Worm (Caenorhabditis elegans) whole organism, L4 larva: ENCODE results near the gene Y105C5A.1273.
"Not testable (repeated sequence)": the region's sequence is repeated elsewhere in the genome, so short reads cannot be mapped to it uniquely, and the experiment has no call there.

Experiments used
- T20F7.1 ChIP-seq: fragments of 200-800 bp; sonication (Bioruptor generic); optimal IDR thresholded peaks from 2 replicates; lab custom pipeline; 2018; ENCODE audit warnings: mild to moderate bottlenecking, missing genetic modification characterization, missing compliant biosample characterization
- pqm-1 ChIP-seq: sonication (generic microtip); optimal IDR thresholded peaks from 2 replicates; lab custom pipeline; 2017; ENCODE audit warnings: missing biosample characterization, missing genetic modification characterization

DNA sequence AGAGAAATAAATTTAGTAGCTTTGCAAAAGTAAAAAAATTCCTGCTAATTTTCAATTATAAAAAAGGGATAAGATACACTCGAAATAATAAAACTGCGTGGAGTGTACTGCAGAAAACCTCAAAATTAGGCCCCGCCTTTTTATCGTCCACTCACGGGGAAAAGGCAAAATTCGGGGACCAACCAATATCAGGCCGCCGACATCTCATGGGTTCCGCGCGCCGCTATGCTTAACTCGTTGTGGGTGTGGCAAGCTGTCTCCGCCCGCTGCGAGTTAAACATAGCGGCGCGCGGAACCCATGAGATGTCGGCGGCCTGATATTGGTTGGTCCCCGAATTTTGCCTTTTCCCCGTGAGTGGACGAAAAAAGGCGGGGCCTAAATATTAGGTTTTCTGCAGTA lies 23.2 kb upstream of the Y105C5A.1273 start:
- not testable (repeated sequence) for TF ChIP-seq pqm-1 (tag; lab: Kevin White, UChicago); T20F7.1 (GFP tag; lab: Kevin White, UChicago)
